Fruit fly (Drosophila melanogaster): ENCODE data around the gene CG32971.

DNA sequence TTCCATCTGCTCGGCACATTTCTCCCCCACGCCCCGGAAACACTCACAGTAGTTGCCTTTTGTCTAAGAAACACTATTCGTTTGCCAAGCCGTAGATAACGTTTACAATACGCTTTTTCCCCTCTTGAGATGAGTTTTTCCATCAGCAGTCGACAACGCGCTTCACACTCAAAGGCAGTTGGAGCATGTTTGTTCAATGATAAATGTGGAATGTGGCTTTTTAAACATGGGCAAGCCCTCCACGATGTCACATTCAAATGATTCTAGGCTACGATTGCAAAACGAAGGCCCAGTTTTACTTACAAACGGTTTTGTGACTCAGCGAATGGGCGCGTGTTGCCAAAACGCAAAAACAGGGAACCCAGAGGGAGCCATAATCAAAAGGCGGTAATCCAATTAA, 27.9 kb downstream of the CG32971 start:
- no peak for TF ChIP-seq D1 (tag; optimal IDR thresholded peaks at IDR 0.05)
- TF ChIP-seq CG34367 (tag; optimal IDR thresholded peaks at IDR 0.05): no peak
- TF ChIP-seq CG12605 (GFP tag; IDR thresholded peaks at IDR 0.05): no peak
- no peak for TF ChIP-seq Ets98B (GFP tag; IDR thresholded peaks at IDR 0.05)
- TF ChIP-seq CG17806 (tag; optimal IDR thresholded peaks at IDR 0.05): no peak
- TF ChIP-seq CG8301 (tag; optimal IDR thresholded peaks at IDR 0.05): no peak
- no peak for TF ChIP-seq gl (tag; optimal IDR thresholded peaks at IDR 0.05)
- no peak for TF ChIP-seq CG32121 (GFP tag; IDR thresholded peaks at IDR 0.05)
- TF ChIP-seq CG9948 (tag; optimal IDR thresholded peaks at IDR 0.05): no peak
- no peak for TF ChIP-seq Pif1B (GFP tag; optimal IDR thresholded peaks at IDR 0.05)
- no peak for TF ChIP-seq CG4496 (GFP tag; IDR thresholded peaks at IDR 0.05)
- TF ChIP-seq fd96Ca (GFP tag; IDR thresholded peaks at IDR 0.05): no peak

Data from whole organism, pupa.